Worm (Caenorhabditis elegans): ENCODE data around the gene srg-9.

The srg-9 gene

DNA sequence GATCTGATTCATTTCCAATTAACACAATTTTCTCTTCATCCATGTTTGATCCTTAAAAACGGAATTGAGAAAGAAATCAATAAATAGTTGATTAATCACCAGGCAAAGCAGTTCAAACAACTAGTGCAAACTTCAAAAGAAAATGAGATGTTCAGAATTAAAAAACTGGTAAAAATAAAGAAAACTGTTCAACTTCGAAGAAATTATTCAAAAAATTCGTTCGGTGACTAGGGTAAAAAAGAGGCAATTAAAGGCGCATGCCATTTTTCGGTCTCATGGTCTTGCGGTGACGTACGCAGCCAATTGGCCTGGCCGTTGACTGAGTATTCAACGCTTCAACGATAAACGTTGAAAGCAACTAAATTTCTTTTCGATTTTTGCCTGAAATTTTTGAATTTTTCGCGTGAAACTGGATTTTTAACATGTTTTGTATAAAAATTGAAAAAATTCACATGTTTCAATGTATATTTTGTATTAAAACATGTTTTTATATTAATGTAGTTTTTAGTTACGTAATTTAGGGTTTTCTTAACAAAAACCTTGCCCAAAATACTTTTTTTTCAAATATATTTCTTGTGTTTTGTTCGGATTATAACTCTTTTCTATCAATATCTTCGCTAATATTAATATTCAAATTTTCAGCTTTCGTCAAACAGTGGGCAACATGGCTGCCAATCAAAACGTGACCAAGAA lies 50.3 kb downstream of the srg-9 start, which contains the start of the genes sna-3 and rps-3 (continued):
- TF ChIP-seq mcd-1 (GFP tag; IDR thresholded peaks at IDR 0.05): peak; percentile 72
- peak; percentile 27 for TF ChIP-seq lin-40 (tag; optimal IDR thresholded peaks at IDR 0.05)
- peak; percentile 61 for TF ChIP-seq attf-3 (GFP tag; conservative IDR thresholded peaks at IDR 0.05)
- peak; percentile 58 for TF ChIP-seq lsl-1 (GFP tag; optimal IDR thresholded peaks at IDR 0.05)
- peak; percentile 54 for TF ChIP-seq nhr-80 (tag; optimal IDR thresholded peaks at IDR 0.05)
- TF ChIP-seq pbrm-1 (GFP tag; IDR thresholded peaks at IDR 0.05): peak; percentile 64; the same call in 1 of the 2 replicates
- TF ChIP-seq ztf-18 (tag; optimal IDR thresholded peaks at IDR 0.05): peak; percentile 83
- no peak for TF ChIP-seq repo-1 (tag; optimal IDR thresholded peaks at IDR 0.05)
- TF ChIP-seq tlf-1 (GFP tag; optimal IDR thresholded peaks at IDR 0.05): peak; percentile 31
